Fruit fly (Drosophila melanogaster) Kc167 (cell line): Measurements from ENCODE around the gene Swt1.

Experiments used
- Myc ChIP-seq: fragments of >200 bp; optimal IDR thresholded peaks from 2 replicates; lab custom pipeline; 2017; ENCODE audit warnings: missing external identifiers
- Sin3A ChIP-seq: fragments of >200 bp; optimal IDR thresholded peaks from 2 replicates; lab custom pipeline; 2018; ENCODE audit warnings: missing external identifiers
- h ChIP-seq: fragments of >200 bp; optimal IDR thresholded peaks from 3 replicates; lab custom pipeline; 2018; ENCODE audit warnings: missing external identifiers
- insv ChIP-seq: fragments of >200 bp; optimal IDR thresholded peaks from 3 replicates; lab custom pipeline; 2018; ENCODE audit warnings: missing external identifiers
- psq ChIP-seq: fragments of >200 bp; optimal IDR thresholded peaks from 2 replicates; lab custom pipeline; 2017; ENCODE audit warnings: missing external identifiers
- ttk ChIP-seq: sonication (Bioruptor generic); optimal IDR thresholded peaks from 2 replicates; lab custom pipeline; 2017; ENCODE audit warnings: missing external identifiers

dm6 chrX:18090333-18090732, at the start of gene Swt1:
- no peak for TF ChIP-seq ttk (lab: Kevin White, UChicago)
- no peak for TF ChIP-seq insv (lab: Kevin White, UChicago)
- TF ChIP-seq Myc (lab: Kevin White, UChicago) = no peak
- no peak for TF ChIP-seq Sin3A (lab: Kevin White, UChicago)
- TF ChIP-seq psq (lab: Kevin White, UChicago) = no peak
- no peak for TF ChIP-seq h (lab: Kevin White, UChicago)
